In genomic region chrV:15016795-15017429, ce11 we compare ENCODE assay signal across 4 worm cellular contexts.
TF ChIP-seq lines count a peak whose summit lies in the region.

No protein-coding gene starts in this region.

TF ChIP-seq in whole organism, L1 larva, 84 proteins besides CTCF, POLR2A, EP300 and RAD21:
- 0 out of 2 replicates have a peak, but pooled peaks have one; percentile 26 for TF ChIP-seq grh-1 (GFP tag; IDR thresholded peaks at IDR 0.05; lab: Robert Waterston, UW)
- TF ChIP-seq elt-3 (tag; optimal IDR thresholded peaks at IDR 0.05; lab: Kevin White, UChicago): peak in 1 of 6 experiments; percentile 16
- no peak for TF ChIP-seq egl-13 (tag; optimal IDR thresholded peaks at IDR 0.05; lab: Kevin White, UChicago)
- peak; percentile 2 for TF ChIP-seq nhr-71 (tag; optimal IDR thresholded peaks at IDR 0.05; lab: Kevin White, UChicago)
- TF ChIP-seq unc-30 (tag; optimal IDR thresholded peaks at IDR 0.05; lab: Kevin White, UChicago): no peak
- no peak for TF ChIP-seq pag-3 (tag; optimal IDR thresholded peaks at IDR 0.05; lab: Kevin White, UChicago; ENCODE audit: borderline replicate concordance, insufficient read depth)
- TF ChIP-seq lin-14 (GFP tag; optimal IDR thresholded peaks at IDR 0.05; lab: Kevin White, UChicago): peak; percentile 60
- no peak for TF ChIP-seq C16A3.4 (tag; optimal IDR thresholded peaks at IDR 0.05; lab: Kevin White, UChicago)
- peak; percentile 86 for TF ChIP-seq nhr-85 (tag; lab: Kevin White, UChicago)

TF ChIP-seq in whole organism, L2 larva, 48 proteins besides CTCF, POLR2A, EP300 and RAD21:
- no peak for TF ChIP-seq fos-1 (tag; optimal IDR thresholded peaks at IDR 0.05; lab: Kevin White, UChicago)
- peak; percentile 31 for TF ChIP-seq nhr-129 (tag; optimal IDR thresholded peaks at IDR 0.05; lab: Kevin White, UChicago)
- no peak for TF ChIP-seq alr-1 (tag; optimal IDR thresholded peaks at IDR 0.05; lab: Kevin White, UChicago)
- peak; percentile 4 for TF ChIP-seq F13H6.1 (tag; optimal IDR thresholded peaks at IDR 0.05; lab: Kevin White, UChicago)

TF ChIP-seq in whole organism, L3 larva, 47 proteins besides CTCF, POLR2A, EP300 and RAD21:
- TF ChIP-seq nhr-28 (tag; optimal IDR thresholded peaks at IDR 0.05; lab: Kevin White, UChicago): no peak
- TF ChIP-seq nfya-1 (tag; optimal IDR thresholded peaks at IDR 0.05; lab: Kevin White, UChicago; ENCODE audit: insufficient read depth): no peak
- TF ChIP-seq daf-12 (tag; optimal IDR thresholded peaks at IDR 0.05; lab: Kevin White, UChicago): no peak
- no peak for TF ChIP-seq zag-1 (tag; optimal IDR thresholded peaks at IDR 0.05; lab: Kevin White, UChicago)
- peak; percentile 1 for TF ChIP-seq egl-5 (tag; optimal IDR thresholded peaks at IDR 0.05; lab: Kevin White, UChicago)
- TF ChIP-seq ceh-82 (tag; optimal IDR thresholded peaks at IDR 0.05; lab: Kevin White, UChicago): no peak
- TF ChIP-seq R02D3.7 (tag; optimal IDR thresholded peaks at IDR 0.05; lab: Kevin White, UChicago): no peak
- TF ChIP-seq ZK546.5 (tag; optimal IDR thresholded peaks at IDR 0.05; lab: Kevin White, UChicago): no peak
- no peak for TF ChIP-seq nhr-12 (tag; optimal IDR thresholded peaks at IDR 0.05; lab: Kevin White, UChicago)
- TF ChIP-seq nhr-25 (tag; optimal IDR thresholded peaks at IDR 0.05; lab: Kevin White, UChicago): peak; percentile 19
- TF ChIP-seq sea-2 (GFP tag; optimal IDR thresholded peaks at IDR 0.05; lab: Kevin White, UChicago): no peak
- no peak for TF ChIP-seq unc-39 (tag; optimal IDR thresholded peaks at IDR 0.05; lab: Kevin White, UChicago)
- TF ChIP-seq pha-4 (tag; optimal IDR thresholded peaks at IDR 0.05; lab: Kevin White, UChicago): peak; percentile 94
TF ChIP-seq in whole organism, L3 larva: peak in this region for 3.

TF ChIP-seq in whole organism, L4 larva, 104 proteins besides CTCF, POLR2A, EP300 and RAD21:
- TF ChIP-seq dmd-9 (GFP tag; IDR thresholded peaks at IDR 0.05; lab: Robert Waterston, UW) (no peak), mxl-3 (GFP tag; optimal IDR thresholded peaks at IDR 0.05; lab: Kevin White, UChicago) (peak; percentile 1), F49E8.2 (tag; optimal IDR thresholded peaks at IDR 0.05; lab: Kevin White, UChicago; ENCODE audit: borderline replicate concordance) (no peak), egl-27 (tag; optimal IDR thresholded peaks at IDR 0.05; lab: Kevin White, UChicago) (no peak), nhr-6 (tag; optimal IDR thresholded peaks at IDR 0.05; lab: Kevin White, UChicago) (peak; percentile 33), nhr-42 (GFP tag; IDR thresholded peaks at IDR 0.05; lab: Robert Waterston, UW) (no peak), mdl-1 (tag; optimal IDR thresholded peaks at IDR 0.05; lab: Kevin White, UChicago) (peak in 1 of 2 experiments; percentile 1)
